Fruit fly (Drosophila melanogaster) whole organism, adult: ENCODE results near the gene Wnt4.

Experiments
- CG1620 ChIP-seq: fragments of 200-800 bp; sonication (Bioruptor generic); optimal IDR thresholded peaks from 2 replicates; lab custom pipeline; 2016; ENCODE audit warnings: missing biosample characterization, missing genetic modification characterization
- CG7045 ChIP-seq: fragments of 200-800 bp; sonication (Bioruptor generic); optimal IDR thresholded peaks from 2 replicates; lab custom pipeline; 2017; ENCODE audit warnings: missing biosample characterization, mild to moderate bottlenecking, missing genetic modification characterization

dm6 chr2L:7321110-7321509 is 44.1 kb upstream of the Wnt4 start:
- TF ChIP-seq CG7045, result no peak
- no peak for TF ChIP-seq CG1620 (GFP tag; lab: Kevin White, UChicago)
